Worm (Caenorhabditis elegans) whole organism, L4 larva: Measurements from ENCODE around the gene C49A9.10.

Experiments
- T26A8.4 ChIP-seq: fragments of 200-800 bp; sonication (Bioruptor generic); IDR thresholded peaks from 2 replicates; pipeline ENCODE4 v1.3.6; 2022; ENCODE audit warnings: missing genetic modification characterization, missing compliant biosample characterization
- nhr-10 ChIP-seq: fragments of 150-350 bp; optimal IDR thresholded peaks from 2 replicates; lab custom pipeline; 2014; ENCODE audit warnings: missing biosample characterization, missing genetic modification characterization
- nhr-28 ChIP-seq: fragments of 150-350 bp; optimal IDR thresholded peaks from 2 replicates; lab custom pipeline; 2014; ENCODE audit warnings: missing biosample characterization, missing genetic modification characterization
- nhr-77 ChIP-seq: fragments of 150-350 bp; optimal IDR thresholded peaks from 2 replicates; lab custom pipeline; 2014; ENCODE audit warnings: missing biosample characterization, missing genetic modification characterization
- skn-1 ChIP-seq: fragments of 150-350 bp; optimal IDR thresholded peaks from 2 replicates; lab custom pipeline; 2014; ENCODE audit warnings: missing biosample characterization, missing genetic modification characterization

DNA sequence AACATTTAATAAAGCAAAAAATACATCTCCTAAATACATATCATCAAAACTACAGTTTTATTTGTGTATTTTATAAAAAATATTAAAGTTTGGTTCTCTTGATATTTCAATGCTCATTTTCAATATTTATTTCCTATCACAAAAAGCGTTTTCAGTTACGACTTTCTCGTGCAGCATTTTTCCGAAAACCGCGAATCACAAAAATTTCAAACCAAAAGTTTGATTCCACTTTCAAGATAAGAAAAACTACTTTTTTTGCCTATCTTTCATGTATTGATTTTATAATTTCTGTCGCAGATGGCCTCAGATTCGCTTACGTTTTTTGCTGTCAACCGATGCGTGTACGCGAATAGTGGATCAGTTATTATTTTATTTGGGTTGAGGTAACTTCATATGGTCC lies 13.3 kb upstream of the C49A9.10 start, which contains the start of gene C49A9.4:
- TF ChIP-seq nhr-10 (tag; lab: Kevin White, UChicago) (no peak), nhr-77 (tag; lab: Kevin White, UChicago) (no peak), nhr-28 (tag; lab: Kevin White, UChicago) (no peak), T26A8.4 (GFP tag; lab: Robert Waterston, UW) (no peak), skn-1 (no peak)
